Worm (Caenorhabditis elegans): Measurements from ENCODE around the gene frpr-5.

frpr-5 gene

DNA sequence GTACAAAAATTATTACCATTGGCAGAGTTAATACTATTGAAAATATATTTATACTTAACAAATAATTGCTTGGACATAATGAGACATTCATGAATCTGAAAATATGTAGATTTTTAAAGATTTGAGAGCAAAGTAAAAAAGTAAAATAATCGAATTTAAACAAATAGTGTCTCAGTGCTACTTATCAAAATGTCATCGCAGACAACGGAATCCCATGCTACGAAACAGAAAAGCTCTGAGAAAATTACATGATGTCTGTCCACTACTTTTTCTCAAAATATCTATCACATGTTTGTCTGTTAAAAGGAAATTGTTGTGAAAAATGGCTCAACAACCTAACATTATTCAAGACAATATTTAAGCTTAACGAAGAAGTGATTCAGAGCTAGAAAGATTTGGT, 51.6 kb downstream of the frpr-5 start, which contains the start of gene T10G3.4:
TSS of gene T10G3.4 (minus strand) at position 101 of the 400 bp plus-strand sequence.
- TF ChIP-seq ceh-6 (GFP tag; optimal IDR thresholded peaks at IDR 0.05): no peak
- no peak for TF ChIP-seq hlh-15 (tag; optimal IDR thresholded peaks at IDR 0.05)
- TF ChIP-seq che-1 (tag; optimal IDR thresholded peaks at IDR 0.05): no peak
- no peak for TF ChIP-seq ref-2 (tag; optimal IDR thresholded peaks at IDR 0.05)
- TF ChIP-seq nhr-11 (tag; optimal IDR thresholded peaks at IDR 0.05): no peak
- TF ChIP-seq ceh-45 (GFP tag; IDR thresholded peaks at IDR 0.05): no peak
- no peak for TF ChIP-seq eyg-1 (tag; optimal IDR thresholded peaks at IDR 0.05)
- TF ChIP-seq elt-2 (tag; optimal IDR thresholded peaks at IDR 0.05): no peak
- TF ChIP-seq ztf-16 (tag; optimal IDR thresholded peaks at IDR 0.05): no peak
- no peak for TF ChIP-seq madf-2 (tag; optimal IDR thresholded peaks at IDR 0.05)
- TF ChIP-seq F13H6.1 (tag; optimal IDR thresholded peaks at IDR 0.05): no peak
